Worm (Caenorhabditis elegans) whole organism, young adult: ENCODE results near the gene sdz-26.

Experiments used
- F10E7.11 ChIP-seq: sonication (generic microtip); optimal IDR thresholded peaks from 2 replicates; lab custom pipeline; 2017; ENCODE audit warnings: mild to moderate bottlenecking, missing genetic modification characterization, moderate library complexity, missing compliant biosample characterization
- dpl-1 ChIP-seq: fragments of 150-350 bp; optimal IDR thresholded peaks from 2 replicates; lab custom pipeline; 2014; ENCODE audit warnings: missing biosample characterization, missing genetic modification reagents, missing genetic modification characterization
- egl-18 ChIP-seq: fragments of 200-800 bp; sonication (Bioruptor generic); IDR thresholded peaks from 2 replicates; pipeline ENCODE4 v1.3.6; 2022; ENCODE audit warnings: missing genetic modification reagents, missing genetic modification characterization, missing compliant biosample characterization
- ets-4 ChIP-seq: fragments of 200-800 bp; sonication (Bioruptor generic); optimal IDR thresholded peaks from 2 replicates; lab custom pipeline; 2018; ENCODE audit warnings: mild to moderate bottlenecking, missing genetic modification characterization, missing compliant biosample characterization
- lin-26 ChIP-seq: fragments of 200-800 bp; sonication (Bioruptor generic); IDR thresholded peaks from 2 replicates; pipeline ENCODE4 v1.3.6; 2022; ENCODE audit warnings: missing genetic modification reagents, missing genetic modification characterization, missing compliant biosample characterization
- pha-4 ChIP-seq: fragments of 150-350 bp; sonication (generic microtip); optimal IDR thresholded peaks from 2 replicates; lab custom pipeline; 2014; ENCODE audit warnings: missing biosample characterization, missing genetic modification reagents, missing genetic modification characterization
- unc-62 ChIP-seq: fragments of 150-350 bp; optimal IDR thresholded peaks from 2 replicates; lab custom pipeline; 2014; ENCODE audit warnings: missing biosample characterization, missing genetic modification reagents, missing genetic modification characterization
- ztf-3 ChIP-seq: fragments of 200-800 bp; sonication (Bioruptor generic); optimal IDR thresholded peaks from 2 replicates; lab custom pipeline; 2018; ENCODE audit warnings: mild to moderate bottlenecking, missing genetic modification characterization, missing compliant biosample characterization

ce11 chrII:14361719-14362118 lies 19.8 kb upstream of the sdz-26 start, which contains the start of gene tebp-1:
- TF ChIP-seq pha-4 (no peak), ztf-3 (GFP tag; lab: Kevin White, UChicago) (no peak), ets-4 (GFP tag; lab: Kevin White, UChicago) (no peak), F10E7.11 (no peak), egl-18 (GFP tag; lab: Robert Waterston, UW) (no peak), dpl-1 (GFP tag; lab: Kevin White, UChicago) (no peak), unc-62 (GFP tag; lab: Kevin White, UChicago) (no peak), lin-26 (GFP tag; lab: Robert Waterston, UW) (no peak)
